Worm (Caenorhabditis elegans) whole organism, young adult: ENCODE results near the gene mrpl-37.

Experiments used
- C06A6.2 ChIP-seq: fragments of 200-800 bp; sonication (Bioruptor generic); conservative IDR thresholded peaks from 2 replicates; pipeline ENCODE4 v1.3.6; 2022; ENCODE audit warnings: missing genetic modification characterization, missing compliant biosample characterization
- C17E4.6 ChIP-seq: fragments of 200-800 bp; sonication (Bioruptor generic); IDR thresholded peaks from 2 replicates; pipeline ENCODE4 v1.3.6; 2022; ENCODE audit warnings: missing genetic modification reagents, missing genetic modification characterization, missing compliant biosample characterization
- F22D6.2 ChIP-seq: sonication (generic microtip); optimal IDR thresholded peaks from 2 replicates; lab custom pipeline; 2016; ENCODE audit warnings: mild to moderate bottlenecking, missing genetic modification characterization, missing compliant biosample characterization
- F23B12.7 ChIP-seq: sonication (generic microtip); optimal IDR thresholded peaks from 2 replicates; lab custom pipeline; 2017; ENCODE audit warnings: missing genetic modification characterization, mild to moderate bottlenecking, missing compliant biosample characterization, antibody characterized with exemption, moderate library complexity; ENCODE audit not compliant: insufficient read depth
- F55B11.4 ChIP-seq: sonication (generic microtip); optimal IDR thresholded peaks from 2 replicates; lab custom pipeline; 2016; ENCODE audit warnings: missing compliant biosample characterization, missing genetic modification characterization, borderline replicate concordance; ENCODE audit not compliant: insufficient read depth
- F57C9.4 ChIP-seq: sonication (generic microtip); optimal IDR thresholded peaks from 2 replicates; lab custom pipeline; 2017; ENCODE audit warnings: mild to moderate bottlenecking, missing genetic modification characterization, missing compliant biosample characterization
- T07F8.4 ChIP-seq: sonication (generic microtip); optimal IDR thresholded peaks from 2 replicates; lab custom pipeline; 2016; ENCODE audit warnings: mild to moderate bottlenecking, missing genetic modification characterization, moderate library complexity, missing compliant biosample characterization
- Y79H2A.3 ChIP-seq: fragments of 200-800 bp; sonication (Bioruptor generic); conservative IDR thresholded peaks from 2 replicates; pipeline ENCODE4 v1.3.6; 2022; ENCODE audit warnings: missing genetic modification reagents, missing genetic modification characterization, missing compliant biosample characterization
- ZK185.1 ChIP-seq: sonication (generic microtip); optimal IDR thresholded peaks from 2 replicates; lab custom pipeline; 2016; ENCODE audit warnings: mild to moderate bottlenecking, missing genetic modification characterization, missing compliant biosample characterization; ENCODE audit not compliant: poor library complexity, severe bottlenecking
- attf-5 ChIP-seq: fragments of 200-800 bp; sonication (Bioruptor generic); optimal IDR thresholded peaks from 2 replicates; lab custom pipeline; 2018; ENCODE audit warnings: mild to moderate bottlenecking, missing genetic modification characterization, missing compliant biosample characterization
- bed-2 ChIP-seq: fragments of 200-800 bp; sonication (Bioruptor generic); IDR thresholded peaks from 2 replicates; pipeline ENCODE4 v1.3.6; 2022; ENCODE audit warnings: missing genetic modification reagents, missing genetic modification characterization, missing compliant biosample characterization
- cebp-1 ChIP-seq, 2 experiments: fragments of 200-800 bp in 1 of 2; sonication (Bioruptor generic) in 1 of 2; sonication (generic microtip) in 1 of 2; IDR thresholded peaks in 1 of 2; optimal IDR thresholded peaks in 1 of 2; 2 replicates each; pipeline versions ENCODE4 v1.3.6 to Lab custom; 2017 to 2022; ENCODE audit warnings: missing compliant biosample characterization in 2 of 2, missing genetic modification characterization in 2 of 2, mild to moderate bottlenecking in 1 of 2, missing genetic modification reagents in 1 of 2, moderate library complexity in 1 of 2
- cebp-2 ChIP-seq: fragments of 200-800 bp; sonication (Bioruptor generic); IDR thresholded peaks from 2 replicates; pipeline ENCODE4 v1.3.6; 2022; ENCODE audit warnings: missing genetic modification characterization, missing compliant biosample characterization
- ceh-79 ChIP-seq: sonication (generic microtip); optimal IDR thresholded peaks from 2 replicates; lab custom pipeline; 2017; ENCODE audit warnings: mild to moderate bottlenecking, missing genetic modification characterization, missing compliant biosample characterization
- ceh-91 ChIP-seq: fragments of 200-800 bp; sonication (Bioruptor generic); IDR thresholded peaks from 2 replicates; pipeline ENCODE4 v1.3.6; 2022; ENCODE audit warnings: missing genetic modification reagents, missing genetic modification characterization, missing compliant biosample characterization
- dox-1 ChIP-seq: fragments of 200-800 bp; sonication (Bioruptor generic); IDR thresholded peaks from 2 replicates; pipeline ENCODE4 v1.3.6; 2022; ENCODE audit warnings: missing genetic modification reagents, missing genetic modification characterization, missing compliant biosample characterization
- ekl-4 ChIP-seq: fragments of 200-800 bp; sonication (Bioruptor generic); IDR thresholded peaks from 2 replicates; pipeline ENCODE4 v1.3.6; 2022; ENCODE audit warnings: missing genetic modification reagents, missing genetic modification characterization, missing compliant biosample characterization
- fkh-3 ChIP-seq: sonication (generic microtip); optimal IDR thresholded peaks from 2 replicates; lab custom pipeline; 2016; ENCODE audit warnings: mild to moderate bottlenecking, missing genetic modification characterization, missing compliant biosample characterization
- gei-17 ChIP-seq: fragments of 200-800 bp; sonication (Bioruptor generic); optimal IDR thresholded peaks from 2 replicates; lab custom pipeline; 2018; ENCODE audit warnings: mild to moderate bottlenecking, missing genetic modification characterization, missing compliant biosample characterization
- him-1 ChIP-seq: sonication (generic microtip); optimal IDR thresholded peaks from 2 replicates; lab custom pipeline; 2016; ENCODE audit warnings: missing genotype, missing genetic modification reagents, missing genetic modification characterization, missing compliant biosample characterization
- hlh-12 ChIP-seq: sonication (generic microtip); optimal IDR thresholded peaks from 2 replicates; lab custom pipeline; 2016; ENCODE audit warnings: missing genetic modification characterization, missing compliant biosample characterization
- hsf-1 ChIP-seq: fragments of 200-800 bp; sonication (Bioruptor generic); IDR thresholded peaks from 2 replicates; pipeline ENCODE4 v1.3.6; 2022; ENCODE audit warnings: missing genetic modification reagents, missing genetic modification characterization, missing compliant biosample characterization
- let-526 ChIP-seq: fragments of 200-800 bp; sonication (Bioruptor generic); IDR thresholded peaks from 2 replicates; pipeline ENCODE4 v1.3.6; 2022; ENCODE audit warnings: missing genetic modification reagents, missing genetic modification characterization, missing compliant biosample characterization
- lin-35 ChIP-seq, 3 experiments: fragments of 150-350 bp in 2 of 3; sonication (generic microtip) in 1 of 3; optimal IDR thresholded peaks; 2 replicates each; lab custom pipeline; 2014 to 2018; ENCODE audit warnings: missing biosample characterization in 3 of 3, missing genetic modification characterization in 3 of 3, missing genetic modification reagents in 3 of 3
- lin-40 ChIP-seq: sonication (generic microtip); optimal IDR thresholded peaks from 2 replicates; lab custom pipeline; 2016; ENCODE audit warnings: missing genetic modification characterization, mild to moderate bottlenecking, missing compliant biosample characterization, missing genotype, missing genetic modification reagents
- lsl-1 ChIP-seq: fragments of 200-800 bp; sonication (Bioruptor generic); optimal IDR thresholded peaks from 2 replicates; lab custom pipeline; 2018; ENCODE audit warnings: mild to moderate bottlenecking, missing genetic modification characterization, moderate library complexity, missing compliant biosample characterization
- lsy-27 ChIP-seq: sonication (generic microtip); optimal IDR thresholded peaks from 2 replicates; lab custom pipeline; 2017; ENCODE audit warnings: missing genetic modification characterization, mild to moderate bottlenecking, missing compliant biosample characterization, antibody characterized with exemption, missing genotype, borderline replicate concordance; ENCODE audit not compliant: insufficient read depth
- madf-3 ChIP-seq: fragments of 200-800 bp; sonication (Bioruptor generic); IDR thresholded peaks from 2 replicates; pipeline ENCODE4 v1.3.6; 2022; ENCODE audit warnings: missing genetic modification reagents, missing genetic modification characterization, missing compliant biosample characterization
- madf-8 ChIP-seq: fragments of 200-800 bp; sonication (Bioruptor generic); conservative IDR thresholded peaks from 2 replicates; pipeline ENCODE4 v1.3.6; 2022; ENCODE audit warnings: missing genetic modification reagents, missing genetic modification characterization, missing compliant biosample characterization
- mel-28 ChIP-seq: sonication (generic microtip); optimal IDR thresholded peaks from 2 replicates; lab custom pipeline; 2016; ENCODE audit warnings: borderline replicate concordance, mild to moderate bottlenecking, missing genetic modification characterization, missing compliant biosample characterization
- mes-4 ChIP-seq: sonication (generic microtip); optimal IDR thresholded peaks from 2 replicates; lab custom pipeline; 2016; ENCODE audit warnings: missing genotype, missing genetic modification characterization, missing compliant biosample characterization
- mxl-1 ChIP-seq: sonication (generic microtip); optimal IDR thresholded peaks from 2 replicates; lab custom pipeline; 2016; ENCODE audit warnings: missing genetic modification characterization, missing compliant biosample characterization
- nfya-2 ChIP-seq: fragments of 200-800 bp; sonication (Bioruptor generic); IDR thresholded peaks from 2 replicates; pipeline ENCODE4 v1.3.6; 2022; ENCODE audit warnings: missing genetic modification reagents, missing genetic modification characterization, missing compliant biosample characterization
- nfyb-1 ChIP-seq: fragments of 200-800 bp; sonication (Bioruptor generic); IDR thresholded peaks from 2 replicates; pipeline ENCODE4 v1.3.6; 2022; ENCODE audit warnings: missing genetic modification reagents, missing genetic modification characterization, missing compliant biosample characterization
- pbrm-1 ChIP-seq: fragments of 200-800 bp; sonication (Bioruptor generic); IDR thresholded peaks from 2 replicates; pipeline ENCODE4 v1.3.6; 2022; ENCODE audit warnings: missing genetic modification reagents, missing genetic modification characterization, missing compliant biosample characterization
- repo-1 ChIP-seq: sonication (generic microtip); optimal IDR thresholded peaks from 2 replicates; lab custom pipeline; 2017; ENCODE audit warnings: mild to moderate bottlenecking, missing genetic modification characterization, missing compliant biosample characterization
- sea-2 ChIP-seq: fragments of 200-800 bp; sonication (Bioruptor generic); IDR thresholded peaks from 2 replicates; pipeline ENCODE4 v1.3.6; 2022; ENCODE audit warnings: missing genetic modification characterization, missing compliant biosample characterization
- snpc-3.4 ChIP-seq: sonication (generic microtip); optimal IDR thresholded peaks from 2 replicates; lab custom pipeline; 2017; ENCODE audit warnings: missing genetic modification characterization, mild to moderate bottlenecking, missing compliant biosample characterization, antibody characterized with exemption, moderate library complexity, missing genotype, missing genetic modification reagents
- snpc-4 ChIP-seq, 5 experiments: fragments of 150-350 bp in 1 of 5; sonication (generic microtip) in 4 of 5; optimal IDR thresholded peaks; 2 replicates each; lab custom pipeline; 2014 to 2018; ENCODE audit warnings: missing genetic modification characterization in 5 of 5, missing biosample characterization in 3 of 5, antibody characterized with exemption in 2 of 5, mild to moderate bottlenecking in 2 of 5, missing compliant biosample characterization in 2 of 5, missing genotype in 2 of 5, moderate library complexity in 2 of 5, missing genetic modification reagents in 1 of 5
- tbx-9 ChIP-seq: sonication (generic microtip); optimal IDR thresholded peaks from 2 replicates; lab custom pipeline; 2016; ENCODE audit warnings: borderline replicate concordance, missing genetic modification characterization, inconsistent platforms, missing compliant biosample characterization
- tlf-1 ChIP-seq: fragments of 200-800 bp; sonication (Bioruptor generic); optimal IDR thresholded peaks from 2 replicates; lab custom pipeline; 2018; ENCODE audit warnings: mild to moderate bottlenecking, missing genetic modification characterization, missing compliant biosample characterization
- unc-130 ChIP-seq: sonication (generic microtip); optimal IDR thresholded peaks from 2 replicates; lab custom pipeline; 2016; ENCODE audit warnings: missing genetic modification reagents, missing genetic modification characterization, missing compliant biosample characterization
- xnd-1 ChIP-seq: sonication (generic microtip); optimal IDR thresholded peaks from 2 replicates; lab custom pipeline; 2016; ENCODE audit warnings: missing genotype, missing genetic modification reagents, missing genetic modification characterization, missing compliant biosample characterization
- zfh-2 ChIP-seq: fragments of 200-800 bp; sonication (Bioruptor generic); conservative IDR thresholded peaks from 2 replicates; pipeline ENCODE4 v1.3.6; 2022; ENCODE audit warnings: missing genetic modification reagents, missing genetic modification characterization, missing compliant biosample characterization
- zim-3 ChIP-seq: sonication (generic microtip); optimal IDR thresholded peaks from 2 replicates; lab custom pipeline; 2017; ENCODE audit warnings: mild to moderate bottlenecking, missing genetic modification characterization, moderate library complexity, missing compliant biosample characterization
- ztf-18 ChIP-seq: sonication (generic microtip); optimal IDR thresholded peaks from 2 replicates; lab custom pipeline; 2016; ENCODE audit warnings: missing genotype, mild to moderate bottlenecking, missing genetic modification characterization, missing compliant biosample characterization
- ztf-28 ChIP-seq: fragments of 200-800 bp; sonication (Bioruptor generic); IDR thresholded peaks from 2 replicates; pipeline ENCODE4 v1.3.6; 2022; ENCODE audit warnings: missing genetic modification reagents, missing genetic modification characterization, missing compliant biosample characterization

Gene mrpl-37

ce11 chrII:13596505-13596977, 21.7 kb upstream of the mrpl-37 start, which contains the start of the genes fbxc-23 and csc-1 (continued):
- TF ChIP-seq ZK185.1 (tag; lab: Kevin White, UChicago) (no peak), cebp-2 (GFP tag; lab: Robert Waterston, UW) (no peak), dox-1 (peak; percentile 67), madf-8 (GFP tag; lab: Robert Waterston, UW) (peak; percentile 99), lsy-27 (no peak), tlf-1 (GFP tag; lab: Kevin White, UChicago) (peak; percentile 41), ceh-79 (tag; lab: Kevin White, UChicago) (no peak), pbrm-1 (GFP tag; lab: Robert Waterston, UW) (0 out of 2 replicates have a peak, but pooled peaks have one; percentile 10), F57C9.4 (tag; lab: Kevin White, UChicago) (no peak), lsl-1 (GFP tag; lab: Kevin White, UChicago) (peak; percentile 92), sea-2 (GFP tag; lab: Robert Waterston, UW) (no peak), ztf-18 (tag; lab: Kevin White, UChicago) (no peak), unc-130 (GFP tag; lab: Kevin White, UChicago) (no peak), gei-17 (GFP tag; lab: Kevin White, UChicago) (no peak), nfya-2 (GFP tag; lab: Robert Waterston, UW) (no peak), xnd-1 (peak; percentile 92), Y79H2A.3 (GFP tag; lab: Robert Waterston, UW) (no peak), bed-2 (GFP tag; lab: Robert Waterston, UW) (no peak), F55B11.4 (no peak), hlh-12 (no peak), madf-3 (GFP tag; lab: Robert Waterston, UW) (no peak), attf-5 (GFP tag; lab: Kevin White, UChicago) (no peak), lin-35 (GFP tag; optimal IDR thresholded peaks at IDR 0.05; lab: Kevin White, UChicago) (peak in 2 of 3 experiments; percentile 77 to 78), snpc-4 (GFP tag; optimal IDR thresholded peaks at IDR 0.05; lab: Kevin White, UChicago) (no peak), snpc-4 (tag; optimal IDR thresholded peaks at IDR 0.05; lab: Kevin White, UChicago) (peak in 3 of 4 experiments; percentile 15 to 76 (median 53)), ztf-28 (GFP tag; lab: Robert Waterston, UW) (no peak), C06A6.2 (GFP tag; lab: Robert Waterston, UW) (no peak), zim-3 (tag; lab: Kevin White, UChicago) (no peak), C17E4.6 (GFP tag; lab: Robert Waterston, UW) (0 out of 2 replicates have a peak, but pooled peaks have one; percentile 8), ekl-4 (GFP tag; lab: Robert Waterston, UW) (no peak), cebp-1 (GFP tag; IDR thresholded peaks at IDR 0.05; lab: Robert Waterston, UW) (no peak), cebp-1 (tag; optimal IDR thresholded peaks at IDR 0.05; lab: Kevin White, UChicago) (peak; percentile 34), F23B12.7 (no peak), snpc-3.4 (tag; lab: Kevin White, UChicago) (peak; percentile 75), fkh-3 (tag; lab: Kevin White, UChicago) (no peak), lin-40 (no peak), mxl-1 (tag; lab: Kevin White, UChicago) (no peak), mel-28 (tag; lab: Kevin White, UChicago) (no peak), zfh-2 (no peak), ceh-91 (GFP tag; lab: Robert Waterston, UW) (peak; percentile 91), tbx-9 (tag; lab: Kevin White, UChicago) (no peak), hsf-1 (0 out of 2 replicates have a peak, but pooled peaks have one; percentile 41), let-526 (no peak), mes-4 (tag; lab: Kevin White, UChicago) (no peak), him-1 (tag; lab: Kevin White, UChicago) (no peak), nfyb-1 (GFP tag; lab: Robert Waterston, UW) (no peak), T07F8.4 (tag; lab: Kevin White, UChicago) (no peak), F22D6.2 (tag; lab: Kevin White, UChicago) (no peak), repo-1 (no peak)
